Worm (Caenorhabditis elegans) whole organism, L2 larva: ENCODE data around the gene C02F12.8.

Experiments used
- ama-1 ChIP-seq: fragments of 150-350 bp; optimal IDR thresholded peaks from 2 replicates; lab custom pipeline; 2018; ENCODE audit warnings: inconsistent platforms
- nhr-11 ChIP-seq: fragments of 150-350 bp; optimal IDR thresholded peaks from 2 replicates; lab custom pipeline; 2014; ENCODE audit warnings: missing biosample characterization, missing genetic modification characterization
- nhr-237 ChIP-seq: fragments of 150-350 bp; optimal IDR thresholded peaks from 2 replicates; lab custom pipeline; 2014; ENCODE audit warnings: missing biosample characterization, missing genetic modification characterization

DNA sequence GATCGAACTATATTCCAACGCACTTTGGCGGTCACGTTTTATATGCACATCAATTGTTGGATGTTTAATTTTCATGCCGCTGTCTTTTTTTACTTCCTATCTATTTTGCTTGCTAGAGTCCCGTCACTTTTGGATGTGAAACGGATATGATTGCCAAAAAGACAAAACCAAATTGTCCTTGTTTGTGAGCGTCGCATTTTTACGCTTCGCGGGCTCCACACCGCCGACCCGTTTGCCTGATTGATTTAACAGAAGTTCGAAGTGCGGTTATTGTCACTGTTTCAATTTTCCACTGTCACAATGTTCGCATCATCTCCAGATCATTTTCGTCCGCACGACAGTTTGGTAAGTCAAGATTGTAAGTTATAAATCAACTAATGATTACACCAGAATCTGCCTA, 21.8 kb upstream of the C02F12.8 start, which contains the start of gene C01C4.2:
- no peak for TF ChIP-seq ama-1 (lab: Kevin White, UChicago)
- no peak for TF ChIP-seq nhr-11 (tag; lab: Kevin White, UChicago)
- no peak for TF ChIP-seq nhr-237 (tag; lab: Kevin White, UChicago)
